Fruit fly (Drosophila melanogaster) Kc167 (cell line): ENCODE measurements around the gene CG17141.

ENCODE experiments used
- Sin3A ChIP-seq: fragments of >200 bp; optimal IDR thresholded peaks from 2 replicates; lab custom pipeline; 2018; ENCODE audit warnings: missing external identifiers
- h ChIP-seq: fragments of >200 bp; optimal IDR thresholded peaks from 3 replicates; lab custom pipeline; 2018; ENCODE audit warnings: missing external identifiers
- ttk ChIP-seq: sonication (Bioruptor generic); optimal IDR thresholded peaks from 2 replicates; lab custom pipeline; 2017; ENCODE audit warnings: missing external identifiers

DNA sequence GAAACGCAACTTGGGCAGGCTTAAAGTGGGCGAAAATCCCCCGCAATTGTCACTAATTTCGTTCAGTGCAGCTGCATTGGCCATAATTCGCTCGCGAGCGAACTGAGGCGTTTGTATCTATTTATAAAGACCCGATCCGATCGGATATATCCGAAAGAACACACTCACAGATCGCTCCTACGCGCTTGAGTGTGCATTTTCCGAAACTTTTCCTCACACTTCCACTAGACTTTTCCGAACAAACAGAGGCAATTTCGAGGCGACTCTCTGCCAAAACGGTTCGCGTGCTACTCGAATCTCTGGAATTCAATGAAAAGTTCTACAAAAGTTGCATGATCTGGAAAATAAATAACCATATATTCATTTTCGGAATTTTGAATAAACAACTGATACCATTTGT, 45.6 kb downstream of the CG17141 start, which contains the start of the genes CG6972 and CCAP:
- TF ChIP-seq h (lab: Kevin White, UChicago), result no peak
- TF ChIP-seq ttk (lab: Kevin White, UChicago), result no peak
- no peak for TF ChIP-seq Sin3A (lab: Kevin White, UChicago)
